Fruit fly (Drosophila melanogaster) S2 (cell line): Measurements from ENCODE around the gene CG9377.

Experiments used
- CG8478 ChIP-seq: fragments of >200 bp; optimal IDR thresholded peaks from 2 replicates; lab custom pipeline; 2018
- CTCF ChIP-seq, 2 experiments: fragments of >200 bp; optimal IDR thresholded peaks; 2 replicates each; lab custom pipeline; 2018

dm6 chr2L:13367378-13367777 lies 6.0 kb upstream of the CG9377 start, which contains the start of gene Tap42:
- TF ChIP-seq CTCF (optimal IDR thresholded peaks at IDR 0.05; lab: Kevin White, UChicago), result no peak
- TF ChIP-seq CG8478 (lab: Kevin White, UChicago), result no peak
